Fruit fly (Drosophila melanogaster): ENCODE measurements around the gene CG17187.
A peak's percentile ranks its signal among the peaks of the same experiment; 100 is the strongest.

- TF ChIP-seq kay (GFP tag; ENCODE audit: borderline replicate concordance) (no peak), toe (GFP tag; optimal IDR thresholded peaks at IDR 0.05) (peak; percentile 87), CG7045 (GFP tag; optimal IDR thresholded peaks at IDR 0.05) (peak; percentile 90), bab1 (GFP tag; optimal IDR thresholded peaks at IDR 0.05) (peak; percentile 97), cic (GFP tag; optimal IDR thresholded peaks at IDR 0.05) (peak; percentile 81), Hr96 (GFP tag; optimal IDR thresholded peaks at IDR 0.05) (peak; percentile 94), pad (GFP tag; optimal IDR thresholded peaks at IDR 0.05) (peak; percentile 83), CG14711 (tag; optimal IDR thresholded peaks at IDR 0.05) (peak; percentile 97), CG7101 (tag; optimal IDR thresholded peaks at IDR 0.05) (peak; percentile 94), cnc (optimal IDR thresholded peaks at IDR 0.05) (no peak), CG5204 (GFP tag; optimal IDR thresholded peaks at IDR 0.05) (no peak), CG12768 (GFP tag; optimal IDR thresholded peaks at IDR 0.05) (peak; percentile 93), CG33017 (tag; optimal IDR thresholded peaks at IDR 0.05) (peak; percentile 88)
Observed at dm6 chr3R:11216156-11216630, 15.5 kb downstream of the CG17187 start, which contains the start of the genes RpS25 and CG4820.
